Fruit fly (Drosophila melanogaster) whole organism, embryonic: Measurements from ENCODE around the gene CG13924.

Experiments used
- CG16815 ChIP-seq: fragments of 200-800 bp; sonication (Bioruptor generic); optimal IDR thresholded peaks from 3 replicates; lab custom pipeline; 2017; ENCODE audit warnings: missing biosample characterization, mild to moderate bottlenecking, missing genetic modification characterization
- CG2875 ChIP-seq: fragments of 200-800 bp; sonication (Bioruptor generic); optimal IDR thresholded peaks from 2 replicates; lab custom pipeline; 2017; ENCODE audit warnings: missing biosample characterization, mild to moderate bottlenecking, missing genetic modification characterization, missing genetic modification reagents
- CG30403 ChIP-seq: fragments of 200-800 bp; sonication (Bioruptor generic); optimal IDR thresholded peaks from 3 replicates; lab custom pipeline; 2016; ENCODE audit warnings: missing biosample characterization, missing genetic modification characterization
- CG7839 ChIP-seq: fragments of 200-800 bp; sonication (Bioruptor generic); optimal IDR thresholded peaks from 3 replicates; lab custom pipeline; 2018; ENCODE audit warnings: missing biosample characterization, mild to moderate bottlenecking, missing genetic modification characterization, moderate library complexity
- D ChIP-seq, 2 experiments: fragments of 200-800 bp in 1 of 2; fragments of >200 bp in 1 of 2; sonication (Bioruptor generic) in 1 of 2; optimal IDR thresholded peaks; 2 replicates in 1 of 2; 3 replicates in 1 of 2; lab custom pipeline; 2017; ENCODE audit warnings: mild to moderate bottlenecking in 1 of 2, missing biosample characterization in 1 of 2, missing genetic modification characterization in 1 of 2, missing genetic modification reagents in 1 of 2
- Dll ChIP-seq: fragments of 200-800 bp; sonication (Bioruptor generic); IDR thresholded peaks from 4 replicates; pipeline ENCODE4 v1.3.6; 2022; ENCODE audit warnings: missing biosample characterization, missing genetic modification characterization; ENCODE audit not compliant: partially characterized antibody
- NC2β ChIP-seq: fragments of 200-800 bp; sonication (Bioruptor generic); optimal IDR thresholded peaks from 2 replicates; lab custom pipeline; 2016; ENCODE audit warnings: missing biosample characterization, missing genetic modification characterization
- Neu2 ChIP-seq: fragments of 200-800 bp; sonication (Bioruptor generic); optimal IDR thresholded peaks from 3 replicates; lab custom pipeline; 2016; ENCODE audit warnings: missing biosample characterization, missing genetic modification characterization, borderline replicate concordance
- jing ChIP-seq: fragments of 200-800 bp; sonication (Bioruptor generic); optimal IDR thresholded peaks from 2 replicates; lab custom pipeline; 2018; ENCODE audit warnings: missing biosample characterization, mild to moderate bottlenecking, missing genetic modification characterization
- lmd ChIP-seq: fragments of 200-800 bp; sonication (Bioruptor generic); IDR thresholded peaks from 2 replicates; pipeline ENCODE4 v1.3.6; 2022; ENCODE audit warnings: missing biosample characterization, missing genetic modification characterization
- lola ChIP-seq, 3 experiments: fragments of >200 bp in 2 of 3; fragments of 200-800 bp in 1 of 3; sonication (Bioruptor generic) in 1 of 3; optimal IDR thresholded peaks; 2 replicates each; lab custom pipeline; 2017 to 2019; ENCODE audit warnings: missing biosample characterization in 3 of 3, missing genetic modification characterization in 3 of 3, mild to moderate bottlenecking in 1 of 3, moderate library complexity in 1 of 3
- usp ChIP-seq: fragments of >200 bp; optimal IDR thresholded peaks from 2 replicates; lab custom pipeline; 2017; ENCODE audit warnings: missing biosample characterization, missing genetic modification characterization

- TF ChIP-seq CG2875 (GFP tag; lab: Kevin White, UChicago) (no peak), Neu2 (GFP tag; lab: Kevin White, UChicago) (no peak), CG7839 (tag; lab: Kevin White, UChicago) (no peak), CG16815 (no peak), Dll (GFP tag; lab: Robert Waterston, UW) (no peak), lmd (GFP tag; lab: Robert Waterston, UW) (no peak), jing (GFP tag; lab: Kevin White, UChicago) (no peak), usp (GFP tag; lab: Kevin White, UChicago) (no peak), NC2β (GFP tag; lab: Kevin White, UChicago) (no peak), D (optimal IDR thresholded peaks at IDR 0.05; lab: Kevin White, UChicago) (no peak), D (GFP tag; optimal IDR thresholded peaks at IDR 0.05; lab: Kevin White, UChicago) (no peak), lola (GFP tag; optimal IDR thresholded peaks at IDR 0.05; lab: Kevin White, UChicago) (no peak), CG30403 (GFP tag; lab: Kevin White, UChicago) (no peak)
These were observed 47.5 kb upstream of the CG13924 start for dm6 chr3L:1822365-1822764.
